Worm (Caenorhabditis elegans): ENCODE results near the gene C37E2.10.
A peak's percentile ranks its signal among the peaks of the same experiment; 100 is the strongest.

Gene C37E2.10

ce11 chrX:14228764-14229163, 50.0 kb downstream of the C37E2.10 start (continued):
- TF ChIP-seq ceh-20 (GFP tag; IDR thresholded peaks at IDR 0.05), result no peak
- TF ChIP-seq nhr-41 (GFP tag; IDR thresholded peaks at IDR 0.05), result 0 out of 2 replicates have a peak, but pooled peaks have one; percentile 25
- peak; percentile 89 for TF ChIP-seq lim-7 (GFP tag; IDR thresholded peaks at IDR 0.05)
- peak; percentile 60 for TF ChIP-seq nhr-6 (tag; optimal IDR thresholded peaks at IDR 0.05)
- TF ChIP-seq F37D6.2 (tag; optimal IDR thresholded peaks at IDR 0.05), result no peak
- TF ChIP-seq dmd-6 (GFP tag; IDR thresholded peaks at IDR 0.05), result peak; percentile 50; the same call in 1 of the 2 replicates
- TF ChIP-seq snpc-1.2 (GFP tag; IDR thresholded peaks at IDR 0.05), result peak; percentile 47; the same call in 1 of the 2 replicates
- TF ChIP-seq ZK337.2 (GFP tag; IDR thresholded peaks at IDR 0.05), result no peak
- peak; percentile 88 for TF ChIP-seq F26F4.8 (GFP tag; conservative IDR thresholded peaks at IDR 0.05)
- TF ChIP-seq F49E8.2 (tag; optimal IDR thresholded peaks at IDR 0.05; ENCODE audit: borderline replicate concordance), result no peak
- peak; percentile 14 for TF ChIP-seq nhr-11 (tag; optimal IDR thresholded peaks at IDR 0.05)
- no peak for TF ChIP-seq dve-1 (tag; optimal IDR thresholded peaks at IDR 0.05; ENCODE audit: insufficient read depth)
- 0 out of 2 replicates have a peak, but pooled peaks have one; percentile 64 for TF ChIP-seq dmd-8 (GFP tag; IDR thresholded peaks at IDR 0.05)
- no peak; the same call in 1 of the 2 replicates for TF ChIP-seq vab-7 (GFP tag; IDR thresholded peaks at IDR 0.05)
- peak in 1 of 2 experiments; percentile 68 for TF ChIP-seq daf-16 (GFP tag; optimal IDR thresholded peaks at IDR 0.05)
- TF ChIP-seq daf-16 (tag; optimal IDR thresholded peaks at IDR 0.05), result peak; percentile 59
- no peak for TF ChIP-seq dmd-9 (GFP tag; IDR thresholded peaks at IDR 0.05)
- TF ChIP-seq nhr-111 (GFP tag; optimal IDR thresholded peaks at IDR 0.05), result no peak
- no peak for TF ChIP-seq zip-2 (tag; optimal IDR thresholded peaks at IDR 0.05)
- TF ChIP-seq nhr-10 (tag; optimal IDR thresholded peaks at IDR 0.05), result no peak
- TF ChIP-seq ceh-82 (tag; optimal IDR thresholded peaks at IDR 0.05), result no peak
- no peak for TF ChIP-seq unc-39 (tag; optimal IDR thresholded peaks at IDR 0.05)
- TF ChIP-seq fkh-10 (GFP tag; optimal IDR thresholded peaks at IDR 0.05), result no peak
- no peak for TF ChIP-seq zag-1 (tag; optimal IDR thresholded peaks at IDR 0.05)
- TF ChIP-seq mxl-2 (GFP tag; conservative IDR thresholded peaks at IDR 0.05), result no peak
- TF ChIP-seq nhr-77 (tag; optimal IDR thresholded peaks at IDR 0.05), result no peak
- no peak for TF ChIP-seq zip-11 (GFP tag; IDR thresholded peaks at IDR 0.05)
- no peak for TF ChIP-seq tag-97 (GFP tag; IDR thresholded peaks at IDR 0.05)
- no peak for TF ChIP-seq hmg-1.1 (GFP tag; IDR thresholded peaks at IDR 0.05)
- no peak for TF ChIP-seq ceh-28 (tag; optimal IDR thresholded peaks at IDR 0.05)
- no peak for TF ChIP-seq sdz-12 (GFP tag; optimal IDR thresholded peaks at IDR 0.05)
- no peak for TF ChIP-seq nhr-25 (tag; optimal IDR thresholded peaks at IDR 0.05; ENCODE audit: borderline replicate concordance, insufficient read depth)
- TF ChIP-seq D1046.2 (GFP tag; IDR thresholded peaks at IDR 0.05), result no peak
- no peak for TF ChIP-seq cey-2 (tag; optimal IDR thresholded peaks at IDR 0.05; ENCODE audit: borderline replicate concordance, insufficient read depth)
- no peak for TF ChIP-seq lin-15B (tag; optimal IDR thresholded peaks at IDR 0.05)
- TF ChIP-seq unc-62 (GFP tag; optimal IDR thresholded peaks at IDR 0.05 in 1 of 2), result no peak
- TF ChIP-seq unc-62 (tag; optimal IDR thresholded peaks at IDR 0.05), result no peak
- no peak for TF ChIP-seq pqm-1 (tag; optimal IDR thresholded peaks at IDR 0.05)
- TF ChIP-seq jun-1 (tag; optimal IDR thresholded peaks at IDR 0.05), result no peak
- no peak for TF ChIP-seq attf-4 (tag; optimal IDR thresholded peaks at IDR 0.05)
- TF ChIP-seq ztf-7 (tag; optimal IDR thresholded peaks at IDR 0.05), result peak; percentile 28
- no peak for TF ChIP-seq mdt-29 (GFP tag; IDR thresholded peaks at IDR 0.05)
- no peak for TF ChIP-seq nhr-237 (tag; optimal IDR thresholded peaks at IDR 0.05)
- TF ChIP-seq lir-3 (tag; optimal IDR thresholded peaks at IDR 0.05), result no peak
- no peak for TF ChIP-seq unc-130 (GFP tag; optimal IDR thresholded peaks at IDR 0.05)
- peak; percentile 61 for TF ChIP-seq duxl-1 (tag; optimal IDR thresholded peaks at IDR 0.05; ENCODE audit: poor library complexity)
- TF ChIP-seq zfp-3 (GFP tag; conservative IDR thresholded peaks at IDR 0.05), result no peak
- no peak for TF ChIP-seq T20F7.1 (GFP tag; optimal IDR thresholded peaks at IDR 0.05)
- no peak for TF ChIP-seq gei-8 (GFP tag; optimal IDR thresholded peaks at IDR 0.05)
- no peak for TF ChIP-seq php-3 (GFP tag; IDR thresholded peaks at IDR 0.05)
- no peak for TF ChIP-seq snpc-4 (tag; optimal IDR thresholded peaks at IDR 0.05)
- TF ChIP-seq pha-4 (GFP tag; IDR thresholded peaks at IDR 0.05), result peak; percentile 71; the same call in 1 of the 2 replicates
- no peak for TF ChIP-seq pha-4 (tag; optimal IDR thresholded peaks at IDR 0.05)

Measured in whole organism, L4 larva.